Worm (Caenorhabditis elegans): ENCODE data around the gene mms-19.

ce11 chrV:5538500-5538899 is 24.4 kb downstream of the mms-19 start, which contains the start of gene cft-1:
- TF ChIP-seq nhr-12 (tag; optimal IDR thresholded peaks at IDR 0.05) (no peak), hmg-11 (tag; optimal IDR thresholded peaks at IDR 0.05) (no peak), nhr-28 (tag; optimal IDR thresholded peaks at IDR 0.05) (no peak), nhr-43 (tag; optimal IDR thresholded peaks at IDR 0.05; ENCODE audit: poor library complexity, severe bottlenecking) (no peak)
